Worm (Caenorhabditis elegans) whole organism, L1 larva: ENCODE results near the gene T26H10.2.

Experiments used
- C16A3.4 ChIP-seq: fragments of 150-350 bp; optimal IDR thresholded peaks from 2 replicates; lab custom pipeline; 2014; ENCODE audit warnings: missing biosample characterization, missing genetic modification characterization
- C34B4.2 ChIP-seq: sonication (generic microtip); optimal IDR thresholded peaks from 2 replicates; lab custom pipeline; 2017; ENCODE audit warnings: mild to moderate bottlenecking, missing genetic modification characterization, missing compliant biosample characterization
- Y116A8C.19 ChIP-seq: sonication (generic microtip); optimal IDR thresholded peaks from 2 replicates; lab custom pipeline; 2016; ENCODE audit warnings: missing compliant biosample characterization, missing genetic modification characterization, borderline replicate concordance
- ceh-63 ChIP-seq: fragments of 200-800 bp; sonication (Bioruptor generic); optimal IDR thresholded peaks from 2 replicates; lab custom pipeline; 2018; ENCODE audit warnings: mild to moderate bottlenecking, missing genetic modification characterization, missing compliant biosample characterization
- ceh-82 ChIP-seq, 3 experiments: fragments of 150-350 bp in 1 of 3; sonication (generic microtip) in 2 of 3; optimal IDR thresholded peaks; 2 replicates each; lab custom pipeline; 2014 to 2017; ENCODE audit warnings: missing biosample characterization in 3 of 3, missing genetic modification characterization in 3 of 3
- ceh-90 ChIP-seq: sonication (generic microtip); optimal IDR thresholded peaks from 2 replicates; lab custom pipeline; 2016; ENCODE audit warnings: missing genetic modification characterization, missing compliant biosample characterization
- dpl-1 ChIP-seq, 3 experiments: fragments of 150-350 bp in 2 of 3; sonication (generic microtip) in 1 of 3; optimal IDR thresholded peaks; 2 replicates each; lab custom pipeline; 2014 to 2017; ENCODE audit warnings: missing biosample characterization in 3 of 3, missing genetic modification characterization in 3 of 3, missing genetic modification reagents in 3 of 3
- efl-1 ChIP-seq, 4 experiments: fragments of 150-350 bp; optimal IDR thresholded peaks in 3 of 4; peaks in 1 of 4; 1 replicate in 1 of 4; 2 replicates in 3 of 4; lab custom pipeline; 2014; ENCODE audit warnings: missing biosample characterization in 2 of 4, missing genetic modification characterization in 2 of 4, missing genetic modification reagents in 2 of 4
- elt-3 ChIP-seq, 6 experiments: fragments of 150-350 bp in 1 of 6; sonication (generic microtip); optimal IDR thresholded peaks; 2 replicates each; lab custom pipeline; 2017 to 2018; ENCODE audit warnings: missing biosample characterization in 6 of 6, missing genetic modification characterization in 6 of 6, inconsistent platforms in 1 of 6
- ets-5 ChIP-seq: fragments of 200-800 bp; sonication (Bioruptor generic); IDR thresholded peaks from 2 replicates; pipeline ENCODE4 v1.3.6; 2022; ENCODE audit warnings: missing genetic modification characterization, missing compliant biosample characterization
- fkh-10 ChIP-seq: sonication (generic microtip); optimal IDR thresholded peaks from 2 replicates; lab custom pipeline; 2017; ENCODE audit warnings: missing biosample characterization, missing genetic modification reagents, missing genetic modification characterization
- grh-1 ChIP-seq: fragments of 200-800 bp; sonication (Bioruptor generic); IDR thresholded peaks from 2 replicates; pipeline ENCODE4 v1.3.6; 2022; ENCODE audit warnings: missing genetic modification reagents, missing genetic modification characterization, missing compliant biosample characterization
- hlh-4 ChIP-seq: sonication (generic microtip); optimal IDR thresholded peaks from 2 replicates; lab custom pipeline; 2016; ENCODE audit warnings: mild to moderate bottlenecking, missing genetic modification characterization, missing compliant biosample characterization
- lin-14 ChIP-seq: fragments of 200-800 bp; sonication (Bioruptor generic); optimal IDR thresholded peaks from 2 replicates; lab custom pipeline; 2018; ENCODE audit warnings: mild to moderate bottlenecking, missing genetic modification characterization, moderate library complexity, missing compliant biosample characterization
- lin-15B ChIP-seq: fragments of 150-350 bp; sonication (generic microtip); optimal IDR thresholded peaks from 3 replicates; lab custom pipeline; 2014; ENCODE audit warnings: missing biosample characterization, missing genetic modification characterization
- lir-3 ChIP-seq: sonication (generic microtip); optimal IDR thresholded peaks from 2 replicates; lab custom pipeline; 2016; ENCODE audit warnings: mild to moderate bottlenecking, missing genetic modification characterization, moderate library complexity, missing compliant biosample characterization; ENCODE audit not compliant: poor library complexity
- lsy-2 ChIP-seq, 2 experiments: fragments of 150-350 bp; optimal IDR thresholded peaks; 2 replicates each; lab custom pipeline; 2014; ENCODE audit warnings: missing biosample characterization in 2 of 2, missing genetic modification characterization in 2 of 2
- mab-9 ChIP-seq: fragments of 200-800 bp; sonication (Bioruptor generic); IDR thresholded peaks from 2 replicates; pipeline ENCODE4 v1.3.6; 2022; ENCODE audit warnings: missing genetic modification reagents, missing genetic modification characterization, missing compliant biosample characterization
- mdl-1 ChIP-seq, 2 experiments: fragments of 150-350 bp; optimal IDR thresholded peaks; 2 replicates each; lab custom pipeline; 2014 to 2017; ENCODE audit warnings: missing biosample characterization in 2 of 2, missing genetic modification characterization in 2 of 2, inconsistent platforms in 1 of 2
- mef-2 ChIP-seq: fragments of 150-350 bp; optimal IDR thresholded peaks from 2 replicates; lab custom pipeline; 2014; ENCODE audit warnings: missing biosample characterization, missing genetic modification characterization
- mep-1 ChIP-seq: fragments of 150-350 bp; optimal IDR thresholded peaks from 2 replicates; lab custom pipeline; 2014; ENCODE audit warnings: missing biosample characterization, missing genetic modification characterization
- nhr-11 ChIP-seq: fragments of 150-350 bp; optimal IDR thresholded peaks from 2 replicates; lab custom pipeline; 2014; ENCODE audit warnings: missing biosample characterization, missing genetic modification characterization
- nhr-237 ChIP-seq: fragments of 150-350 bp; optimal IDR thresholded peaks from 2 replicates; lab custom pipeline; 2014; ENCODE audit warnings: missing biosample characterization, missing genetic modification characterization
- nhr-47 ChIP-seq: sonication (generic microtip); optimal IDR thresholded peaks from 2 replicates; lab custom pipeline; 2016; ENCODE audit warnings: mild to moderate bottlenecking, missing genetic modification characterization, moderate library complexity, missing compliant biosample characterization
- nhr-71 ChIP-seq: sonication (generic microtip); optimal IDR thresholded peaks from 2 replicates; lab custom pipeline; 2016; ENCODE audit warnings: mild to moderate bottlenecking, missing genetic modification characterization, moderate library complexity, missing compliant biosample characterization
- nhr-77 ChIP-seq: fragments of 150-350 bp; optimal IDR thresholded peaks from 2 replicates; lab custom pipeline; 2014; ENCODE audit warnings: missing biosample characterization, missing genetic modification characterization
- nhr-90 ChIP-seq: sonication (generic microtip); optimal IDR thresholded peaks from 2 replicates; lab custom pipeline; 2016; ENCODE audit warnings: mild to moderate bottlenecking, missing genetic modification characterization, missing compliant biosample characterization; ENCODE audit not compliant: poor library complexity
- pag-3 ChIP-seq: sonication (generic microtip); optimal IDR thresholded peaks from 2 replicates; lab custom pipeline; 2017; ENCODE audit warnings: missing genetic modification characterization, mild to moderate bottlenecking, missing compliant biosample characterization, antibody characterized with exemption, borderline replicate concordance; ENCODE audit not compliant: insufficient read depth
- pqm-1 ChIP-seq: sonication (generic microtip); optimal IDR thresholded peaks from 3 replicates; lab custom pipeline; 2017; ENCODE audit warnings: missing biosample characterization, missing genetic modification characterization
- rnt-1 ChIP-seq: sonication (generic microtip); optimal IDR thresholded peaks from 2 replicates; lab custom pipeline; 2016; ENCODE audit warnings: mild to moderate bottlenecking, missing genetic modification characterization, moderate library complexity, missing compliant biosample characterization
- snpc-4 ChIP-seq: fragments of 150-350 bp; optimal IDR thresholded peaks from 2 replicates; lab custom pipeline; 2014; ENCODE audit warnings: missing biosample characterization, missing genetic modification characterization
- swsn-7 ChIP-seq: sonication (generic microtip); optimal IDR thresholded peaks from 2 replicates; lab custom pipeline; 2016; ENCODE audit warnings: missing genetic modification characterization, missing compliant biosample characterization
- tbx-2 ChIP-seq: sonication (generic microtip); optimal IDR thresholded peaks from 2 replicates; lab custom pipeline; 2016; ENCODE audit warnings: missing genetic modification characterization, missing compliant biosample characterization
- tlp-1 ChIP-seq: fragments of 150-350 bp; optimal IDR thresholded peaks from 2 replicates; lab custom pipeline; 2014; ENCODE audit warnings: missing biosample characterization, missing genetic modification characterization
- unc-30 ChIP-seq: sonication (generic microtip); optimal IDR thresholded peaks from 2 replicates; lab custom pipeline; 2017; ENCODE audit warnings: missing biosample characterization, missing genetic modification characterization
- unc-62 ChIP-seq: fragments of 150-350 bp; optimal IDR thresholded peaks from 2 replicates; lab custom pipeline; 2014; ENCODE audit warnings: missing biosample characterization, missing genetic modification reagents, missing genetic modification characterization
- unc-86 ChIP-seq: sonication (generic microtip); optimal IDR thresholded peaks from 2 replicates; lab custom pipeline; 2016; ENCODE audit warnings: missing genetic modification characterization, missing compliant biosample characterization
- xbp-1 ChIP-seq: sonication (generic microtip); optimal IDR thresholded peaks from 2 replicates; lab custom pipeline; 2016; ENCODE audit warnings: missing genetic modification characterization, missing compliant biosample characterization
- zip-4 ChIP-seq: fragments of 200-800 bp; sonication (Bioruptor generic); optimal IDR thresholded peaks from 2 replicates; lab custom pipeline; 2018; ENCODE audit warnings: mild to moderate bottlenecking, missing genetic modification characterization, moderate library complexity, missing compliant biosample characterization
- ztf-11 ChIP-seq, 2 experiments: sonication (generic microtip); optimal IDR thresholded peaks; 2 replicates each; lab custom pipeline; 2016 to 2017; ENCODE audit warnings: missing genetic modification characterization in 2 of 2, missing biosample characterization in 1 of 2, missing compliant biosample characterization in 1 of 2
- ztf-4 ChIP-seq: fragments of 150-350 bp; optimal IDR thresholded peaks from 2 replicates; lab custom pipeline; 2014; ENCODE audit warnings: missing biosample characterization, missing genetic modification characterization

The T26H10.2 gene

ce11 chrV:11443503-11443902, 19.0 kb upstream of the T26H10.2 start, which contains the start of gene F57B7.2:
Gene F57B7.2 (minus strand): TSS chrV:11443603.
- TF ChIP-seq tlp-1 (tag; lab: Kevin White, UChicago), result no peak
- peak; percentile 38 for TF ChIP-seq lin-14 (GFP tag; lab: Kevin White, UChicago)

ce11 chrV:11439202-11439601, 14.7 kb upstream of the T26H10.2 start:
- TF ChIP-seq snpc-4 (tag; lab: Kevin White, UChicago) (no peak), elt-3 (tag; optimal IDR thresholded peaks at IDR 0.05; lab: Kevin White, UChicago) (no peak)

ce11 chrV:11438464-11438863, 14.0 kb upstream of the T26H10.2 start, which contains the start of gene dmsr-1:
Gene dmsr-1 (plus strand): TSS chrV:11438764.
- TF ChIP-seq ceh-82 (tag; optimal IDR thresholded peaks at IDR 0.05; lab: Kevin White, UChicago) (no peak), lsy-2 (tag; optimal IDR thresholded peaks at IDR 0.05; lab: Kevin White, UChicago) (no peak), efl-1 (optimal IDR thresholded peaks at IDR 0.05; lab: Kevin White, UChicago) (no peak), efl-1 (GFP tag; optimal IDR thresholded peaks at IDR 0.05 in 1 of 2; lab: Kevin White, UChicago) (no peak), swsn-7 (tag; lab: Kevin White, UChicago) (no peak), ceh-63 (GFP tag; lab: Kevin White, UChicago) (no peak), nhr-237 (no peak), ztf-4 (tag; lab: Kevin White, UChicago) (no peak), dpl-1 (GFP tag; optimal IDR thresholded peaks at IDR 0.05; lab: Kevin White, UChicago) (no peak), grh-1 (no peak), zip-4 (GFP tag; lab: Kevin White, UChicago) (no peak), mep-1 (tag; lab: Kevin White, UChicago) (no peak)
- TF ChIP-seq, all 84 proteins: peak for 0

ce11 chrV:11436407-11436806, 11.9 kb upstream of the T26H10.2 start:
- TF ChIP-seq lin-14 (GFP tag; lab: Kevin White, UChicago) (peak; percentile 33), pag-3 (tag; lab: Kevin White, UChicago) (no peak)

- TF ChIP-seq Y116A8C.19, result no peak
- no peak for TF ChIP-seq tlp-1 (tag; lab: Kevin White, UChicago)
- TF ChIP-seq ceh-90 (tag; lab: Kevin White, UChicago), result no peak
- TF ChIP-seq mab-9 (GFP tag; lab: Robert Waterston, UW), result no peak
- TF ChIP-seq hlh-4, result no peak
- TF ChIP-seq unc-30, result no peak
- no peak for TF ChIP-seq C34B4.2 (tag; lab: Kevin White, UChicago)
Observed at ce11 chrV:11435242-11435641, 10.8 kb upstream of the T26H10.2 start.

ce11 chrV:11430823-11431222, 6.4 kb upstream of the T26H10.2 start:
- TF ChIP-seq lin-15B, result no peak
- peak; percentile 72 for TF ChIP-seq fkh-10
- TF ChIP-seq nhr-90 (tag; lab: Kevin White, UChicago), result no peak
- TF ChIP-seq lin-14 (GFP tag; lab: Kevin White, UChicago), result peak; percentile 11

ce11 chrV:11428728-11429127, 4.3 kb upstream of the T26H10.2 start:
- TF ChIP-seq tlp-1 (tag; lab: Kevin White, UChicago), result no peak
- TF ChIP-seq snpc-4 (tag; lab: Kevin White, UChicago), result no peak
- TF ChIP-seq unc-30, result no peak
- TF ChIP-seq mdl-1 (tag; optimal IDR thresholded peaks at IDR 0.05; lab: Kevin White, UChicago), result no peak
- no peak for TF ChIP-seq lir-3 (tag; lab: Kevin White, UChicago)
- TF ChIP-seq ets-5 (GFP tag; lab: Robert Waterston, UW), result no peak
- no peak for TF ChIP-seq unc-62 (GFP tag; lab: Kevin White, UChicago)
- TF ChIP-seq nhr-77 (tag; lab: Kevin White, UChicago), result no peak
- TF ChIP-seq pqm-1 (tag; lab: Kevin White, UChicago), result no peak
- no peak for TF ChIP-seq mef-2 (tag; lab: Kevin White, UChicago)
- TF ChIP-seq rnt-1 (tag; lab: Kevin White, UChicago), result no peak
- no peak for TF ChIP-seq C16A3.4
- TF ChIP-seq xbp-1, result no peak
- TF ChIP-seq nhr-71 (tag; lab: Kevin White, UChicago), result peak; percentile 42
- no peak for TF ChIP-seq nhr-11 (tag; lab: Kevin White, UChicago)
- peak; percentile 74 for TF ChIP-seq tbx-2
- TF ChIP-seq ztf-11 (tag; optimal IDR thresholded peaks at IDR 0.05; lab: Kevin White, UChicago), result no peak
- peak; percentile 19 for TF ChIP-seq nhr-47
- no peak for TF ChIP-seq mep-1 (tag; lab: Kevin White, UChicago)
- peak; percentile 22 for TF ChIP-seq unc-86 (tag; lab: Kevin White, UChicago)
